Fruit fly (Drosophila melanogaster) whole organism, embryonic: ENCODE data around the gene CG3598.

Experiments
- ATbp ChIP-seq: fragments of 200-800 bp; sonication (Bioruptor generic); optimal IDR thresholded peaks from 2 replicates; lab custom pipeline; 2017; ENCODE audit warnings: missing biosample characterization, mild to moderate bottlenecking, missing genetic modification characterization, missing genetic modification reagents
- Asciz ChIP-seq: fragments of 200-800 bp; sonication (Bioruptor generic); optimal IDR thresholded peaks from 2 replicates; lab custom pipeline; 2017; ENCODE audit warnings: missing biosample characterization, mild to moderate bottlenecking, missing genetic modification characterization, missing genetic modification reagents
- BEAF-32 ChIP-seq: fragments of 200-800 bp; sonication (Bioruptor generic); optimal IDR thresholded peaks from 3 replicates; lab custom pipeline; 2017; ENCODE audit warnings: missing biosample characterization, missing genetic modification characterization, mild to moderate bottlenecking, moderate library complexity, missing genetic modification reagents
- CG10274 ChIP-seq: fragments of 200-800 bp; sonication (Bioruptor generic); optimal IDR thresholded peaks from 3 replicates; lab custom pipeline; 2017; ENCODE audit warnings: missing biosample characterization, mild to moderate bottlenecking, missing genetic modification characterization
- CG12299 ChIP-seq: fragments of 200-800 bp; sonication (Bioruptor generic); optimal IDR thresholded peaks from 2 replicates; lab custom pipeline; 2018; ENCODE audit warnings: missing biosample characterization, mild to moderate bottlenecking, missing genetic modification characterization
- CG13296 ChIP-seq: fragments of 200-800 bp; sonication (Bioruptor generic); optimal IDR thresholded peaks from 3 replicates; lab custom pipeline; 2018; ENCODE audit warnings: missing biosample characterization, mild to moderate bottlenecking, missing genetic modification characterization
- CG15011 ChIP-seq: fragments of 200-800 bp; sonication (Bioruptor generic); optimal IDR thresholded peaks from 3 replicates; lab custom pipeline; 2018; ENCODE audit warnings: missing biosample characterization, mild to moderate bottlenecking, missing genetic modification characterization
- CG15269 ChIP-seq: fragments of 200-800 bp; sonication (Bioruptor generic); optimal IDR thresholded peaks from 2 replicates; lab custom pipeline; 2018; ENCODE audit warnings: missing biosample characterization, mild to moderate bottlenecking, missing genetic modification characterization, moderate library complexity
- CG15514 ChIP-seq: fragments of 200-800 bp; sonication (Bioruptor generic); optimal IDR thresholded peaks from 3 replicates; lab custom pipeline; 2017; ENCODE audit warnings: missing biosample characterization, missing genetic modification characterization, mild to moderate bottlenecking, moderate library complexity, missing genetic modification reagents
- CG17361 ChIP-seq: fragments of 200-800 bp; sonication (Bioruptor generic); IDR thresholded peaks from 3 replicates; pipeline ENCODE4 v1.3.6; 2022; ENCODE audit warnings: missing biosample characterization, missing genetic modification characterization
- CG17568 ChIP-seq: fragments of 200-800 bp; sonication (Bioruptor generic); optimal IDR thresholded peaks from 2 replicates; lab custom pipeline; 2018; ENCODE audit warnings: missing biosample characterization, mild to moderate bottlenecking, missing genetic modification characterization, moderate library complexity
- CG31441 ChIP-seq: fragments of 200-800 bp; sonication (Bioruptor generic); IDR thresholded peaks from 2 replicates; pipeline ENCODE4 v1.3.6; 2022; ENCODE audit warnings: missing biosample characterization, missing genetic modification characterization
- CG32767 ChIP-seq: fragments of 200-800 bp; sonication (Bioruptor generic); IDR thresholded peaks from 2 replicates; pipeline ENCODE4 v1.3.6; 2022; ENCODE audit warnings: missing biosample characterization, missing genetic modification characterization
- CG6683 ChIP-seq: fragments of 200-800 bp; sonication (Bioruptor generic); optimal IDR thresholded peaks from 2 replicates; lab custom pipeline; 2017; ENCODE audit warnings: missing biosample characterization, mild to moderate bottlenecking, missing genetic modification characterization, missing genetic modification reagents
- CG6765 ChIP-seq: fragments of 200-800 bp; sonication (Bioruptor generic); optimal IDR thresholded peaks from 3 replicates; lab custom pipeline; 2017; ENCODE audit warnings: missing biosample characterization, mild to moderate bottlenecking, missing genetic modification characterization
- CG7745 ChIP-seq: fragments of 200-800 bp; sonication (Bioruptor generic); optimal IDR thresholded peaks from 2 replicates; lab custom pipeline; 2018; ENCODE audit warnings: missing biosample characterization, mild to moderate bottlenecking, missing genetic modification characterization, moderate library complexity
- CG9727 ChIP-seq: fragments of 200-800 bp; sonication (Bioruptor generic); optimal IDR thresholded peaks from 3 replicates; lab custom pipeline; 2017; ENCODE audit warnings: missing biosample characterization, mild to moderate bottlenecking, missing genetic modification characterization
- CTCF ChIP-seq: fragments of 200-800 bp; sonication (Bioruptor generic); optimal IDR thresholded peaks from 2 replicates; lab custom pipeline; 2017; ENCODE audit warnings: missing biosample characterization, mild to moderate bottlenecking, missing genetic modification characterization, moderate library complexity
- Dll ChIP-seq: fragments of 200-800 bp; sonication (Bioruptor generic); IDR thresholded peaks from 4 replicates; pipeline ENCODE4 v1.3.6; 2022; ENCODE audit warnings: missing biosample characterization, missing genetic modification characterization; ENCODE audit not compliant: partially characterized antibody
- E2f2 ChIP-seq: fragments of 200-800 bp; sonication (Bioruptor generic); IDR thresholded peaks from 2 replicates; pipeline ENCODE4 v1.3.6; 2022; ENCODE audit warnings: missing biosample characterization, missing genetic modification characterization
- ERR ChIP-seq: fragments of 200-800 bp; sonication (Bioruptor generic); optimal IDR thresholded peaks from 2 replicates; lab custom pipeline; 2016; ENCODE audit warnings: missing biosample characterization, missing genetic modification characterization
- Eip74EF ChIP-seq, 2 experiments: fragments of 200-800 bp in 1 of 2; fragments of >200 bp in 1 of 2; sonication (Bioruptor generic) in 1 of 2; optimal IDR thresholded peaks; 2 replicates each; lab custom pipeline; 2017 to 2019; ENCODE audit warnings: missing biosample characterization in 2 of 2, missing genetic modification characterization in 2 of 2, mild to moderate bottlenecking in 1 of 2, moderate library complexity in 1 of 2
- Ets97D ChIP-seq: fragments of 200-800 bp; sonication (Bioruptor generic); optimal IDR thresholded peaks from 3 replicates; lab custom pipeline; 2016; ENCODE audit warnings: missing biosample characterization, missing genetic modification characterization
- Fer3 ChIP-seq: fragments of 200-800 bp; sonication (Bioruptor generic); optimal IDR thresholded peaks from 2 replicates; lab custom pipeline; 2018; ENCODE audit warnings: missing biosample characterization, mild to moderate bottlenecking, missing genetic modification characterization, moderate library complexity
- HHEX ChIP-seq: fragments of 200-800 bp; sonication (Bioruptor generic); optimal IDR thresholded peaks from 3 replicates; lab custom pipeline; 2017; ENCODE audit warnings: missing biosample characterization, mild to moderate bottlenecking, missing genetic modification characterization, missing genetic modification reagents
- Hmr ChIP-seq: fragments of 200-800 bp; sonication (Bioruptor generic); optimal IDR thresholded peaks from 3 replicates; lab custom pipeline; 2017; ENCODE audit warnings: mild to moderate bottlenecking, missing biosample characterization, missing genetic modification reagents, missing genetic modification characterization
- Hr78 ChIP-seq, 2 experiments: fragments of 200-800 bp in 1 of 2; fragments of >200 bp in 1 of 2; sonication (Bioruptor generic) in 1 of 2; optimal IDR thresholded peaks; 2 replicates each; lab custom pipeline; 2017 to 2019; ENCODE audit warnings: missing biosample characterization in 2 of 2, missing genetic modification characterization in 2 of 2, mild to moderate bottlenecking in 1 of 2, moderate library complexity in 1 of 2
- Med ChIP-seq: fragments of 200-800 bp; sonication (Bioruptor generic); peaks from one replicate; lab custom pipeline; 2016; ENCODE audit warnings: missing biosample characterization, missing genetic modification characterization, mild to moderate bottlenecking, inconsistent platforms, moderate library complexity
- Meics ChIP-seq: fragments of 200-800 bp; sonication (Bioruptor generic); optimal IDR thresholded peaks from 2 replicates; lab custom pipeline; 2017; ENCODE audit warnings: missing biosample characterization, mild to moderate bottlenecking, missing genetic modification characterization
- Nf-YB ChIP-seq: fragments of 200-800 bp; sonication (Bioruptor generic); optimal IDR thresholded peaks from 3 replicates; lab custom pipeline; 2019; ENCODE audit warnings: missing biosample characterization, mild to moderate bottlenecking, missing genetic modification characterization, moderate library complexity
- Nf-YC ChIP-seq: fragments of 200-800 bp; optimal IDR thresholded peaks from 3 replicates; lab custom pipeline; 2019; ENCODE audit warnings: missing biosample characterization, mild to moderate bottlenecking, missing genetic modification characterization, moderate library complexity
- Six4 ChIP-seq: fragments of 200-800 bp; sonication (Bioruptor generic); optimal IDR thresholded peaks from 2 replicates; lab custom pipeline; 2016; ENCODE audit warnings: missing biosample characterization, missing genetic modification characterization
- Sox100B ChIP-seq: fragments of 200-800 bp; sonication (Bioruptor generic); optimal IDR thresholded peaks from 3 replicates; lab custom pipeline; 2018; ENCODE audit warnings: missing biosample characterization, mild to moderate bottlenecking, missing genetic modification characterization
- Vsx1 ChIP-seq: fragments of 200-800 bp; sonication (Bioruptor generic); optimal IDR thresholded peaks from 2 replicates; lab custom pipeline; 2017; ENCODE audit warnings: missing biosample characterization, mild to moderate bottlenecking, missing genetic modification characterization, missing genetic modification reagents
- bsh ChIP-seq, 2 experiments: fragments of 200-800 bp; sonication (Bioruptor generic); optimal IDR thresholded peaks; 2 replicates each; lab custom pipeline; 2017 to 2018; ENCODE audit warnings: mild to moderate bottlenecking in 2 of 2, missing biosample characterization in 2 of 2, missing genetic modification characterization in 2 of 2, moderate library complexity in 1 of 2
- cg ChIP-seq: fragments of 200-800 bp; sonication (Bioruptor generic); optimal IDR thresholded peaks from 3 replicates; lab custom pipeline; 2019; ENCODE audit warnings: missing biosample characterization, mild to moderate bottlenecking, missing genetic modification characterization, moderate library complexity
- crp ChIP-seq, 2 experiments: fragments of 200-800 bp; sonication (Bioruptor generic); optimal IDR thresholded peaks; 2 replicates in 1 of 2; 3 replicates in 1 of 2; lab custom pipeline; 2017; ENCODE audit warnings: missing biosample characterization in 2 of 2, missing genetic modification characterization in 2 of 2, mild to moderate bottlenecking in 1 of 2, moderate library complexity in 1 of 2
- exex ChIP-seq: fragments of 200-800 bp; sonication (Bioruptor generic); optimal IDR thresholded peaks from 4 replicates; lab custom pipeline; 2018; ENCODE audit warnings: missing biosample characterization, mild to moderate bottlenecking, missing genetic modification characterization, moderate library complexity
- grn ChIP-seq: fragments of 200-800 bp; sonication (Bioruptor generic); optimal IDR thresholded peaks from 3 replicates; lab custom pipeline; 2017; ENCODE audit warnings: missing biosample characterization, missing genetic modification characterization
- hbn ChIP-seq: fragments of 200-800 bp; sonication (Bioruptor generic); IDR thresholded peaks from 2 replicates; pipeline ENCODE4 v1.3.6; 2022; ENCODE audit warnings: missing biosample characterization, missing genetic modification characterization; ENCODE audit not compliant: partially characterized antibody
- lbe ChIP-seq: fragments of 200-800 bp; sonication (Bioruptor generic); optimal IDR thresholded peaks from 2 replicates; lab custom pipeline; 2016; ENCODE audit warnings: missing biosample characterization, mild to moderate bottlenecking, missing genetic modification characterization
- nerfin-2 ChIP-seq: fragments of 200-800 bp; sonication (Bioruptor generic); IDR thresholded peaks from 2 replicates; pipeline ENCODE4 v1.3.6; 2022; ENCODE audit warnings: missing biosample characterization, missing genetic modification characterization; ENCODE audit not compliant: partially characterized antibody
- nom ChIP-seq: fragments of 200-800 bp; sonication (Bioruptor generic); optimal IDR thresholded peaks from 2 replicates; lab custom pipeline; 2017; ENCODE audit warnings: missing biosample characterization, missing genetic modification characterization, mild to moderate bottlenecking, moderate library complexity, missing genetic modification reagents
- otp ChIP-seq: fragments of 200-800 bp; sonication (Bioruptor generic); IDR thresholded peaks from 3 replicates; pipeline ENCODE4, ENCODE4 v1.3.6; 2022; ENCODE audit warnings: missing biosample characterization, missing genetic modification characterization
- prd ChIP-seq, 3 experiments: fragments of >200 bp in 2 of 3; fragments of 200-800 bp in 1 of 3; sonication (Bioruptor generic) in 1 of 3; optimal IDR thresholded peaks in 2 of 3; IDR thresholded peaks in 1 of 3; 2 replicates in 2 of 3; 3 replicates in 1 of 3; pipeline versions ENCODE4 v1.3.6 to Lab custom; 2017 to 2022; ENCODE audit warnings: missing biosample characterization in 1 of 3, missing genetic modification characterization in 1 of 3
- pzg ChIP-seq: fragments of 200-800 bp; sonication (Bioruptor generic); optimal IDR thresholded peaks from 3 replicates; lab custom pipeline; 2018; ENCODE audit warnings: missing biosample characterization, mild to moderate bottlenecking, missing genetic modification characterization, moderate library complexity
- sens ChIP-seq: fragments of 200-800 bp; sonication (Bioruptor generic); peaks from one replicate; lab custom pipeline; 2016; ENCODE audit warnings: missing biosample characterization, missing genetic modification characterization

CG3598 gene

DNA sequence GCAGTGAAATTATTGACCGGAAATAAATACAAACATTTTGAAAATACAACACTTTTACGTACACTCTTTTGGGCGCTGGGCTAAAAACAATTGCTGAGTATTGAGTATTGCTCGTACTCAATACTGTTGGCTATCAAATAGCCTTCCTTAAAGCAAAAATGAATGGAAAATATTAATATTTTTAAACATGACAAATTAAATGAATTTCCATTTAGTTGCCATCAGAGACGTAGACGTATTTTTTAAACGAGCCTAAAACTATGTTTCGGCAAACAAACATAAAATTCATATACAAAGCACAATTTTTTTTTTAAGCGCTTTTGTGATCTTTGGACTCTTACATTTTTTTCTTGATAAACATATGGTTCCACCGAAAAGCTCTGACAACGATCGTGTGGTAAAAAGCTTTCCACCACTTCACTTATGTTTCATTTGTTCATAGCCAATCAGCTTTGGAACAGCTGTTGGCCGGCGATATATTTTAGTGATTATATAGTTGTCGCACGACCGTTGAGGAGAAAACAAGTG, 10.8 kb downstream of the CG3598 start, which contains the start of gene CG3603 (continued):
- TF ChIP-seq Meics (GFP tag; lab: Kevin White, UChicago) (peak; percentile 40), otp (GFP tag; lab: Robert Waterston, UW) (no peak), Eip74EF (GFP tag; optimal IDR thresholded peaks at IDR 0.05; lab: Kevin White, UChicago) (peak in 1 of 2 experiments; percentile 10), HHEX (GFP tag; lab: Kevin White, UChicago) (peak; percentile 56), nom (GFP tag; lab: Kevin White, UChicago) (peak; percentile 97), CG15269 (tag; lab: Kevin White, UChicago) (peak; percentile 25), CG9727 (GFP tag; lab: Kevin White, UChicago) (peak; percentile 17), cg (GFP tag; lab: Kevin White, UChicago) (peak; percentile 31), pzg (GFP tag; lab: Kevin White, UChicago) (peak; percentile 13), CG7745 (tag; lab: Kevin White, UChicago) (no peak), CG6683 (GFP tag; lab: Kevin White, UChicago) (no peak), CG12299 (tag; lab: Kevin White, UChicago) (peak; percentile 11), Fer3 (tag; lab: Kevin White, UChicago) (peak; percentile 1), Nf-YC (peak; percentile 85), CG15514 (GFP tag; lab: Kevin White, UChicago) (peak; percentile 8), Hr78 (GFP tag; optimal IDR thresholded peaks at IDR 0.05; lab: Kevin White, UChicago) (no peak), Asciz (GFP tag; lab: Kevin White, UChicago) (peak; percentile 25), CG10274 (peak; percentile 3), prd (optimal IDR thresholded peaks at IDR 0.05; lab: Kevin White, UChicago) (no peak), prd (GFP tag; IDR thresholded peaks at IDR 0.05; lab: Robert Waterston, UW) (no peak), Hmr (peak; percentile 52), CG13296 (GFP tag; lab: Kevin White, UChicago) (peak; percentile 69), Nf-YB (GFP tag; lab: Kevin White, UChicago) (peak; percentile 67), lbe (GFP tag; lab: Kevin White, UChicago) (peak; percentile 9), crp (GFP tag; optimal IDR thresholded peaks at IDR 0.05; lab: Kevin White, UChicago) (peak in 1 of 2 experiments; percentile 80), Ets97D (GFP tag; lab: Kevin White, UChicago) (peak; percentile 58), Vsx1 (peak; percentile 33), hbn (GFP tag; lab: Robert Waterston, UW) (no peak), CG15011 (GFP tag; lab: Kevin White, UChicago) (peak; percentile 4), grn (peak; percentile 78), CG31441 (GFP tag; lab: Robert Waterston, UW) (peak; percentile 28; the same call in 1 of the 2 replicates), E2f2 (peak; percentile 16; the same call in 1 of the 2 replicates), CG6765 (GFP tag; lab: Kevin White, UChicago) (peak; percentile 40), CG32767 (no peak), ATbp (peak; percentile 14), nerfin-2 (GFP tag; lab: Robert Waterston, UW) (no peak), exex (peak; percentile 9), BEAF-32 (GFP tag; lab: Kevin White, UChicago) (peak; percentile 37), Dll (GFP tag; lab: Robert Waterston, UW) (0 out of 4 replicates have a peak, but pooled peaks have one; percentile 16), Sox100B (GFP tag; lab: Kevin White, UChicago) (peak; percentile 52), sens (peak; percentile 61), bsh (GFP tag; optimal IDR thresholded peaks at IDR 0.05; lab: Kevin White, UChicago) (peak in 1 of 2 experiments; percentile 71), ERR (GFP tag; lab: Kevin White, UChicago) (no peak), Med (peak; percentile 52), CG17568 (GFP tag; lab: Kevin White, UChicago) (peak; percentile 25), Six4 (GFP tag; lab: Kevin White, UChicago) (no peak), CG17361 (GFP tag; lab: Robert Waterston, UW) (no peak), CTCF (GFP tag; lab: Kevin White, UChicago) (peak; percentile 70)
